Fruit fly (Drosophila melanogaster): ENCODE data around the gene CG7968.

DNA sequence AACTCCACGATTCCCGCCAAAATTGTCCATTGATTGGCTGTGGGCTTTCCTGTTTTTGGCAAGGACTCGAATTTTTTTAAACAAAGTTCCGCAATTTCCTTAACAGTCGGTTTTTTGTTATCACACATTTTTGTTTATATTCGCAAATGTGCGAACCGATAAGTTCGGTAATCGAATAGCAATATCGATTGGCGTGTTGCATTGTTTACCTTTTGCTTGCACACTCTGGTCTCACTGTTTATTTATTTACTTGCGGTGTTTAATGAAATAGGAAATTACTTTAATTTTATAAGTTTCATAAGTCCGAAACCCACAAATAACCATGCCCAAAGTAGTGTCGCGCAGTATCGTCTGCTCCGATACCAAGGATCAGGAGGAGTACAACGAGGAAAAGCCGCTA is 37.9 kb upstream of the CG7968 start, which contains the start of the genes Adat1 and CG16865:
- no peak for TF ChIP-seq EcR (GFP tag; optimal IDR thresholded peaks at IDR 0.05)
- TF ChIP-seq CG9948 (tag; optimal IDR thresholded peaks at IDR 0.05) = no peak
- TF ChIP-seq CG12605 (GFP tag; IDR thresholded peaks at IDR 0.05) = no peak
- TF ChIP-seq CG13204 (GFP tag; optimal IDR thresholded peaks at IDR 0.05) = no peak
- TF ChIP-seq rn (GFP tag; IDR thresholded peaks at IDR 0.05) = no peak
- no peak for TF ChIP-seq Snoo (tag; optimal IDR thresholded peaks at IDR 0.05)
- TF ChIP-seq CG14655 (GFP tag; optimal IDR thresholded peaks at IDR 0.05) = no peak
- TF ChIP-seq CG32121 (GFP tag; IDR thresholded peaks at IDR 0.05) = no peak
- no peak for TF ChIP-seq CG17806 (tag; optimal IDR thresholded peaks at IDR 0.05)

Data from whole organism, pupa.